Fruit fly (Drosophila melanogaster): ENCODE measurements around the gene CG8010.

CG8010 gene

DNA sequence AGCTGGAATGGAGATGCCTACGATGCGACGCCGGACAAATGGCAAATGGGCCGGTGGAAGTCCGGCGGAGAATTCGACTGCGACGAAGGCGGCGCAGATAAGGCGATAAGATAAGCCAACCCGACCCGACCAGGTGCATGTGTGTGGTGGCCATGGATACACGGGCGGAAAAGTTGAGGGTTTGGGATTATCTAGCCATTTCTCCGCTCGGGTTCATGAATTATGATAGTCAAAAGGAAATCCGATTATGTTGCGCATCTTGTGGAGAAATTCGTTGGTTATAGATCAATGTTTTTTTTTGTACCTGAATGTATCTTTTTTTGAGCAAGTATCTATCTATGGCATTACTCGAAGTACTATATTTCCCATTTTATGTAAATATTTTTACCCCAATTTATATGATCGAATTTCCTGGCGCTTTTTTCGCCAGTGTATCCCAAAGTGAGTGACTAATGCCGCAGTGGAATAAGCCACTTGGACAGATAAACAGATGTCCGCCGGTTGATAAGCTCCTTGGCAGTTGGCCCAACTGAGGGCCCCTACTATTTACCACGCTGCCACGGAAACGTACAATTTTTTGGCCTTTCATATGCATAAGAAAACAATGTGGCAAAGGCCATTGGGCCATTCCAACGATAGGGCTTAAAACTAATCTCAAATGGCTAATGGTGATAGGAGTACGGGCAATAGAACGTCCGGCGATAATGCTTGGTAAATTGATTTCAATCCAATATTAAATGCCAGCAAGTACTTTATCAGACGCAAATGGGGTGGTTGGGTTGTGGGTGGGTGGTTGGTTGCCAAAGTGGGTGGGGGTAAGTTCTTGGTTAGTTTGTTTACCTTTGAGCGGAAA is 21.3 kb downstream of the CG8010 start, which contains the start of gene CG7992 (continued):
- TF ChIP-seq NC2α (GFP tag; optimal IDR thresholded peaks at IDR 0.05) (no peak), ken (GFP tag; IDR thresholded peaks at IDR 0.05) (no peak), insv (GFP tag; optimal IDR thresholded peaks at IDR 0.05) (no peak), zfh1 (GFP tag; IDR thresholded peaks at IDR 0.05) (no peak), CG4730 (GFP tag; IDR thresholded peaks at IDR 0.05) (no peak; the same call in 1 of the 2 replicates), danr (GFP tag; IDR thresholded peaks at IDR 0.05) (no peak), croc (GFP tag; conservative IDR thresholded peaks at IDR 0.05) (no peak), CG2712 (tag; optimal IDR thresholded peaks at IDR 0.05) (peak; percentile 36), lilli (GFP tag; optimal IDR thresholded peaks at IDR 0.05) (peak; percentile 77), CG2199 (GFP tag; IDR thresholded peaks at IDR 0.05) (peak; percentile 50; the same call in 1 of the 3 replicates), chif (GFP tag; optimal IDR thresholded peaks at IDR 0.05) (peak; percentile 47 to 52), pb (GFP tag; optimal IDR thresholded peaks at IDR 0.05) (peak; percentile 35), Drgx (GFP tag; IDR thresholded peaks at IDR 0.05) (peak; percentile 23; the same call in 1 of the 2 replicates), Taf1 (GFP tag; IDR thresholded peaks at IDR 0.05) (no peak; the same call in 1 of the 2 replicates), Bteb2 (GFP tag; optimal IDR thresholded peaks at IDR 0.05) (peak; percentile 43), CG31365 (tag; optimal IDR thresholded peaks at IDR 0.05) (no peak), Opbp (GFP tag; IDR thresholded peaks at IDR 0.05; ENCODE audit: partially characterized antibody) (no peak), CG12299 (tag; optimal IDR thresholded peaks at IDR 0.05) (peak; percentile 43), CG1529 (GFP tag; optimal IDR thresholded peaks at IDR 0.05) (no peak), Hsf (GFP tag; optimal IDR thresholded peaks at IDR 0.05) (peak; percentile 58), corto (GFP tag; optimal IDR thresholded peaks at IDR 0.05) (no peak), yki (optimal IDR thresholded peaks at IDR 0.05) (no peak), CG4820 (GFP tag; optimal IDR thresholded peaks at IDR 0.05) (peak; percentile 48), ash1 (GFP tag; optimal IDR thresholded peaks at IDR 0.05) (no peak), vvl (GFP tag; IDR thresholded peaks at IDR 0.05) (no peak), Lim3 (GFP tag; IDR thresholded peaks at IDR 0.05) (no peak), stwl (tag; optimal IDR thresholded peaks at IDR 0.05) (no peak), CG5953 (GFP tag; IDR thresholded peaks at IDR 0.05) (no peak; the same call in 1 of the 2 replicates), PHDP (tag; optimal IDR thresholded peaks at IDR 0.05) (peak; percentile 56), CG9797 (GFP tag; optimal IDR thresholded peaks at IDR 0.05) (no peak), z (GFP tag; IDR thresholded peaks at IDR 0.05) (no peak), CG1832 (GFP tag; optimal IDR thresholded peaks at IDR 0.05) (no peak), Blimp-1 (GFP tag; optimal IDR thresholded peaks at IDR 0.05) (no peak), unpg (GFP tag; optimal IDR thresholded peaks at IDR 0.05) (peak; percentile 48), gfzf (GFP tag; optimal IDR thresholded peaks at IDR 0.05) (no peak), CG34376 (GFP tag; optimal IDR thresholded peaks at IDR 0.05) (peak; percentile 97), Xrp1 (GFP tag; IDR thresholded peaks at IDR 0.05) (peak; percentile 24; the same call in 1 of the 2 replicates), ttk (GFP tag; IDR thresholded peaks at IDR 0.05) (0 out of 2 replicates have a peak, but pooled peaks have one; percentile 23), CG1647 (GFP tag; optimal IDR thresholded peaks at IDR 0.05) (peak; percentile 10), CG1603 (tag; optimal IDR thresholded peaks at IDR 0.05) (no peak), sr (GFP tag; IDR thresholded peaks at IDR 0.05) (no peak), kah (GFP tag; optimal IDR thresholded peaks at IDR 0.05) (no peak), crol (GFP tag; IDR thresholded peaks at IDR 0.05) (no peak), Pdp1 (GFP tag; optimal IDR thresholded peaks at IDR 0.05) (peak; percentile 59 to 65), caup (GFP tag; optimal IDR thresholded peaks at IDR 0.05; ENCODE audit: severe bottlenecking) (peak; percentile 33), HmgD (GFP tag; optimal IDR thresholded peaks at IDR 0.05) (no peak), CG4282 (GFP tag; optimal IDR thresholded peaks at IDR 0.05) (no peak), CG5180 (GFP tag; optimal IDR thresholded peaks at IDR 0.05) (peak; percentile 51), usp (GFP tag; optimal IDR thresholded peaks at IDR 0.05) (no peak), CG7745 (tag; optimal IDR thresholded peaks at IDR 0.05) (no peak)
